Fruit fly (Drosophila melanogaster) whole organism, pupa: ENCODE measurements around the gene CG33490.

ENCODE experiments used
- CG10348 ChIP-seq: fragments of 200-800 bp; sonication (Bioruptor generic); IDR thresholded peaks from 2 replicates; pipeline ENCODE4 v1.3.6; 2022; ENCODE audit warnings: missing biosample characterization, missing genetic modification characterization
- CG12605 ChIP-seq: fragments of 200-800 bp; sonication (Bioruptor generic); IDR thresholded peaks from 2 replicates; pipeline ENCODE4 v1.3.6; 2022; ENCODE audit warnings: missing biosample characterization, missing genetic modification characterization
- CG13204 ChIP-seq: fragments of 200-800 bp; sonication (Bioruptor generic); optimal IDR thresholded peaks from 2 replicates; lab custom pipeline; 2018; ENCODE audit warnings: missing biosample characterization, mild to moderate bottlenecking, missing genetic modification characterization, moderate library complexity
- CG14655 ChIP-seq: fragments of 200-800 bp; sonication (Bioruptor generic); optimal IDR thresholded peaks from 3 replicates; lab custom pipeline; 2017; ENCODE audit warnings: mild to moderate bottlenecking, missing biosample characterization, missing genetic modification reagents, missing genetic modification characterization
- CG15710 ChIP-seq: fragments of 200-800 bp; sonication (Bioruptor generic); optimal IDR thresholded peaks from 2 replicates; lab custom pipeline; 2018; ENCODE audit warnings: missing biosample characterization, mild to moderate bottlenecking, missing genetic modification characterization, moderate library complexity
- CG17806 ChIP-seq: fragments of 200-800 bp; sonication (Bioruptor generic); optimal IDR thresholded peaks from 2 replicates; lab custom pipeline; 2018; ENCODE audit warnings: missing biosample characterization, mild to moderate bottlenecking, missing genetic modification characterization, moderate library complexity
- CG32121 ChIP-seq: fragments of 200-800 bp; sonication (Bioruptor generic); IDR thresholded peaks from 2 replicates; pipeline ENCODE4 v1.3.6; 2022; ENCODE audit warnings: missing biosample characterization, missing genetic modification characterization
- CG34367 ChIP-seq: fragments of 200-800 bp; sonication (Bioruptor generic); optimal IDR thresholded peaks from 2 replicates; lab custom pipeline; 2018; ENCODE audit warnings: missing biosample characterization, mild to moderate bottlenecking, missing genetic modification characterization
- CG4496 ChIP-seq: fragments of 200-800 bp; sonication (Bioruptor generic); IDR thresholded peaks from 3 replicates; pipeline ENCODE4 v1.3.6; 2022; ENCODE audit warnings: missing biosample characterization, missing genetic modification characterization
- CG8159 ChIP-seq: fragments of 200-800 bp; sonication (Bioruptor generic); optimal IDR thresholded peaks from 3 replicates; lab custom pipeline; 2018; ENCODE audit warnings: missing biosample characterization, mild to moderate bottlenecking, missing genetic modification characterization, moderate library complexity
- CG8301 ChIP-seq: fragments of 200-800 bp; sonication (Bioruptor generic); optimal IDR thresholded peaks from 2 replicates; lab custom pipeline; 2018; ENCODE audit warnings: missing biosample characterization, mild to moderate bottlenecking, missing genetic modification characterization
- CG9948 ChIP-seq: fragments of 200-800 bp; sonication (Bioruptor generic); optimal IDR thresholded peaks from 2 replicates; lab custom pipeline; 2018; ENCODE audit warnings: missing biosample characterization, mild to moderate bottlenecking, missing genetic modification characterization, moderate library complexity
- D1 ChIP-seq: fragments of 200-800 bp; sonication (Bioruptor generic); optimal IDR thresholded peaks from 2 replicates; lab custom pipeline; 2018; ENCODE audit warnings: missing biosample characterization, mild to moderate bottlenecking, missing genetic modification characterization, moderate library complexity
- EcR ChIP-seq: fragments of 200-800 bp; sonication (Bioruptor generic); optimal IDR thresholded peaks from 3 replicates; lab custom pipeline; 2019; ENCODE audit warnings: missing biosample characterization, missing genetic modification characterization, mild to moderate bottlenecking, moderate library complexity, missing genetic modification reagents
- Ets98B ChIP-seq: fragments of 200-800 bp; sonication (Bioruptor generic); IDR thresholded peaks from 2 replicates; pipeline ENCODE4 v1.3.6; 2022; ENCODE audit warnings: missing biosample characterization, missing genetic modification characterization
- Pif1A ChIP-seq: fragments of 200-800 bp; sonication (Bioruptor generic); optimal IDR thresholded peaks from 3 replicates; lab custom pipeline; 2016; ENCODE audit warnings: missing biosample characterization, missing genetic modification characterization
- Pif1B ChIP-seq: fragments of 200-800 bp; sonication (Bioruptor generic); optimal IDR thresholded peaks from 3 replicates; lab custom pipeline; 2016; ENCODE audit warnings: missing biosample characterization, missing genetic modification characterization
- Snoo ChIP-seq: fragments of 200-800 bp; sonication (Bioruptor generic); optimal IDR thresholded peaks from 3 replicates; lab custom pipeline; 2017; ENCODE audit warnings: missing biosample characterization, mild to moderate bottlenecking, missing genetic modification characterization, inconsistent platforms
- fd96Ca ChIP-seq: fragments of 200-800 bp; sonication (Bioruptor generic); IDR thresholded peaks from 3 replicates; pipeline ENCODE4 v1.3.6; 2022; ENCODE audit warnings: missing biosample characterization, missing genetic modification characterization
- gl ChIP-seq: fragments of 200-800 bp; sonication (Bioruptor generic); optimal IDR thresholded peaks from 2 replicates; lab custom pipeline; 2018; ENCODE audit warnings: missing biosample characterization, mild to moderate bottlenecking, missing genetic modification characterization
- rn ChIP-seq: fragments of 200-800 bp; sonication (Bioruptor generic); IDR thresholded peaks from 2 replicates; pipeline ENCODE4 v1.3.6; 2022; ENCODE audit warnings: missing biosample characterization, missing genetic modification characterization

The CG33490 gene

dm6 chr3L:11574563-11574962 lies at the start of gene CG33490:
TSS of gene CG33490 (minus strand) at chr3L:11574663.
- TF ChIP-seq D1 (tag; lab: Kevin White, UChicago): no peak

DNA sequence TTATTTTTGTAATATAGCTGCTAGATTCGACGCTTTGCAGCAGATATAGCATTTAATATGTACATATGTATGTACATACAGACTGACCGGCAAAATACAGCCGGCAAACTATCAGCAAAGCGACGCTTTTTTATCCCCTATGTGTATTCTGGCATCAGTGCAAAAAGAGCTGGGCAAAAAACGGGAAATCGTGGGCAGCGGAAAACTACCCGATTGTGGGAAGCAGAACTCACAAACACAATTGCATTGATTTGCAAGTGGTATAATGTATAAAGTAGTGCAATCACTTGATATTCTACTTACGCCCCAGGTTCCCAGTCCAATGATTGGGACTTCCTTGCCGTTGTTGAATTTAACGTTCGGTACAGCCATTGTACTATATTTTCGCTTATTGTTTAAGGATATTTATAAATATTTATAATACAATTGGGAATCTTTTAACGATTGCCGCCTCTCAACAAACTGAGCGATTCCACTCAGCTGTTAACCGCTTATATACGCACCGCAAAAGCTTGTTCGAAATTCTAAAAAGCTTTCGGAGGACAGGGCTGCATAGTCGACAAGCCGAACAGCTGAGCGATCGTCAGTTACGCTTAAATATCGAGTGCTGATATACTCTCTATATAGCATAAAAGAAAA lies 48.9 kb upstream of the CG33490 start:
- TF ChIP-seq CG13204 (GFP tag; lab: Kevin White, UChicago) (no peak), Snoo (tag; lab: Kevin White, UChicago) (peak; percentile 1), D1 (tag; lab: Kevin White, UChicago) (no peak), fd96Ca (no peak), Pif1B (GFP tag; lab: Kevin White, UChicago) (peak; percentile 36), CG8159 (tag; lab: Kevin White, UChicago) (no peak), CG14655 (no peak), Ets98B (GFP tag; lab: Robert Waterston, UW) (peak; percentile 34; the same call in 1 of the 2 replicates), gl (no peak), CG34367 (tag; lab: Kevin White, UChicago) (no peak), CG15710 (tag; lab: Kevin White, UChicago) (peak; percentile 8), CG32121 (GFP tag; lab: Robert Waterston, UW) (no peak), CG17806 (tag; lab: Kevin White, UChicago) (no peak), rn (GFP tag; lab: Robert Waterston, UW) (no peak), Pif1A (peak; percentile 15), EcR (GFP tag; lab: Kevin White, UChicago) (peak; percentile 44), CG8301 (tag; lab: Kevin White, UChicago) (no peak), CG4496 (GFP tag; lab: Robert Waterston, UW) (peak; percentile 58; the same call in 1 of the 3 replicates), CG12605 (no peak), CG10348 (no peak), CG9948 (no peak)

dm6 chr3L:11622750-11623149 lies 48.3 kb upstream of the CG33490 start:
- TF ChIP-seq CG32121 (GFP tag; lab: Robert Waterston, UW): no peak
- TF ChIP-seq CG10348: no peak
- TF ChIP-seq gl: no peak
- no peak for TF ChIP-seq CG14655
- TF ChIP-seq CG8159 (tag; lab: Kevin White, UChicago): no peak
- TF ChIP-seq rn (GFP tag; lab: Robert Waterston, UW): no peak
- no peak for TF ChIP-seq Snoo (tag; lab: Kevin White, UChicago)
- TF ChIP-seq Pif1B (GFP tag; lab: Kevin White, UChicago): no peak
- TF ChIP-seq CG17806 (tag; lab: Kevin White, UChicago): no peak
- TF ChIP-seq CG4496 (GFP tag; lab: Robert Waterston, UW): no peak
- no peak for TF ChIP-seq CG15710 (tag; lab: Kevin White, UChicago)
- no peak for TF ChIP-seq CG8301 (tag; lab: Kevin White, UChicago)
- TF ChIP-seq fd96Ca: no peak
- no peak for TF ChIP-seq D1 (tag; lab: Kevin White, UChicago)
- no peak for TF ChIP-seq EcR (GFP tag; lab: Kevin White, UChicago)
- TF ChIP-seq, all 21 proteins: peak for 0

dm6 chr3L:11620001-11620400 lies 45.5 kb upstream of the CG33490 start, which contains the start of gene Muc68Ca:
TSS of gene Muc68Ca (minus strand) at chr3L:11620101.
- no peak for TF ChIP-seq CG8159 (tag; lab: Kevin White, UChicago)
- no peak for TF ChIP-seq Pif1B (GFP tag; lab: Kevin White, UChicago)
- no peak for TF ChIP-seq CG34367 (tag; lab: Kevin White, UChicago)
- no peak for TF ChIP-seq CG15710 (tag; lab: Kevin White, UChicago)
- no peak for TF ChIP-seq CG8301 (tag; lab: Kevin White, UChicago)
- TF ChIP-seq CG17806 (tag; lab: Kevin White, UChicago): no peak
- TF ChIP-seq Pif1A: no peak
- no peak for TF ChIP-seq EcR (GFP tag; lab: Kevin White, UChicago)
- no peak for TF ChIP-seq CG13204 (GFP tag; lab: Kevin White, UChicago)
- TF ChIP-seq CG4496 (GFP tag; lab: Robert Waterston, UW): no peak
- TF ChIP-seq fd96Ca: no peak
- no peak for TF ChIP-seq CG9948
- TF ChIP-seq Snoo (tag; lab: Kevin White, UChicago): no peak
- TF ChIP-seq rn (GFP tag; lab: Robert Waterston, UW): no peak
- TF ChIP-seq CG12605: no peak
- no peak for TF ChIP-seq gl
- TF ChIP-seq, all 21 proteins: peak for 0

DNA sequence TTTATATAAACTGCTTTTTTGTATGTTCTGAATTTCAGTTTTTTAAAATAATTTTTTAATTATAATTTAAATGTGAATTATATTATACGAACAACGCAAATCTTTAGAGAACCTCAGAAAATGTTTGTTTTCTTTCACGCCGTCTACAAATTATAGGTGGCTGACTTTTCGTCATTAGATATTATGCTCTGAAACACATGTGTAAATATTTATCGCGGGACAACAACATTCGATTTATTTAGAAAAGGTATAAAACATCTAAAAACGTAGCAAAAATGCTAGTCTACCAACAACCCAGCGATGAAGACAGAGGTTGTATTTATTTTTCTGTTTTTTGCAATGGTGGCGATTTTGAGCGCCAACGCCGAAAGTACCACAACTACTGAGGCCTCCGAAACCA lies 35.4 kb upstream of the CG33490 start, which contains the start of gene CG42832:
Gene CG42832, plus strand, starts transcription at position 301 of the 400 bp plus-strand sequence.
- TF ChIP-seq CG15710 (tag; lab: Kevin White, UChicago) (no peak), D1 (tag; lab: Kevin White, UChicago) (no peak), EcR (GFP tag; lab: Kevin White, UChicago) (no peak), CG12605 (no peak), CG9948 (no peak), CG8301 (tag; lab: Kevin White, UChicago) (no peak), CG34367 (tag; lab: Kevin White, UChicago) (no peak), gl (no peak), fd96Ca (no peak), CG8159 (tag; lab: Kevin White, UChicago) (no peak), CG14655 (no peak), Pif1B (GFP tag; lab: Kevin White, UChicago) (no peak), CG10348 (no peak), CG13204 (GFP tag; lab: Kevin White, UChicago) (no peak), Snoo (tag; lab: Kevin White, UChicago) (no peak), Pif1A (no peak), CG32121 (GFP tag; lab: Robert Waterston, UW) (no peak), rn (GFP tag; lab: Robert Waterston, UW) (no peak), CG4496 (GFP tag; lab: Robert Waterston, UW) (no peak)
